Worm (Caenorhabditis elegans): ENCODE measurements around the gene fkh-4.
"Not testable (repeated sequence)": the region's sequence is repeated elsewhere in the genome, so short reads cannot be mapped to it uniquely, and the experiment has no call there.

fkh-4 gene

ce11 chrX:13428755-13429154 lies at the start of gene fkh-4:
TSS of gene fkh-4 (minus strand) at chrX:13428855.
- not testable (repeated sequence) for TF ChIP-seq unc-42, npax-4, elt-4 (tag; optimal IDR thresholded peaks at IDR 0.05)

- TF ChIP-seq ceh-2 (tag; optimal IDR thresholded peaks at IDR 0.05) (no peak), hlh-30 (tag; optimal IDR thresholded peaks at IDR 0.05; ENCODE audit: insufficient read depth) (no peak), ceh-34 (tag; optimal IDR thresholded peaks at IDR 0.05) (no peak), pax-1 (tag; optimal IDR thresholded peaks at IDR 0.05) (no peak), ama-1 (optimal IDR thresholded peaks at IDR 0.05) (no peak), ztf-16 (tag; optimal IDR thresholded peaks at IDR 0.05) (no peak), pros-1 (tag; optimal IDR thresholded peaks at IDR 0.05) (no peak), ceh-6 (GFP tag; optimal IDR thresholded peaks at IDR 0.05) (no peak), che-1 (tag; optimal IDR thresholded peaks at IDR 0.05) (no peak)
Measured at ce11 chrX:13477356-13477755, 48.7 kb upstream of the fkh-4 start, which contains the start of gene efn-3. TSS of gene efn-3 (minus strand) at chrX:13477456.

DNA sequence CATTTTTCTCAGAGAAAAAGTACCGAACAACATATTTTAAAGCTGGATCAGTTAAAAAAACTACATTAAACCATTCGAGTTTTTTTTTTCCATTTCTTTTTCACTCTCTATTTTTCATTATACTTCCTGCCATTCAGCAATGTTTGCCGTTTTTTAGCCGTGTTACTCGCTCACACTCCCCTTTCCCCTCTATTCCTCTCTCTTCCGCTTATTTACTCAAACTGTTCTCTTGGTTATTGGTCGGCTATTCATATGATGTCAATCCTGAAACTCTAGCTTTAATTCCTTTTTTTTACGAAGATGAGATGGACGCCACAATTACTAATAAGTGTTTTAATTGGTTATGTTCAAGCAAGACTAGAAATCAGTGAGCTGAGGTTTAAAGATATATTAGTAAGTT lies 43.2 kb upstream of the fkh-4 start, which contains the start of gene tre-4:
Gene tre-4, plus strand, starts transcription at position 301 of the 400 bp plus-strand sequence.
- no peak for TF ChIP-seq ceh-34 (tag; optimal IDR thresholded peaks at IDR 0.05)
- no peak for TF ChIP-seq npax-4 (tag; optimal IDR thresholded peaks at IDR 0.05)
- no peak for TF ChIP-seq ets-4 (tag; optimal IDR thresholded peaks at IDR 0.05)
- TF ChIP-seq ceh-9 (tag; optimal IDR thresholded peaks at IDR 0.05): no peak
- no peak for TF ChIP-seq hlh-15 (tag; optimal IDR thresholded peaks at IDR 0.05)
- TF ChIP-seq hlh-30 (tag; optimal IDR thresholded peaks at IDR 0.05; ENCODE audit: insufficient read depth): no peak
- TF ChIP-seq ztf-16 (tag; optimal IDR thresholded peaks at IDR 0.05): no peak
- TF ChIP-seq pqm-1 (tag; optimal IDR thresholded peaks at IDR 0.05): no peak
- no peak for TF ChIP-seq C08G9.2 (tag; optimal IDR thresholded peaks at IDR 0.05)
- TF ChIP-seq unc-86 (tag; optimal IDR thresholded peaks at IDR 0.05): no peak
- no peak for TF ChIP-seq unc-42 (tag; optimal IDR thresholded peaks at IDR 0.05)
- no peak for TF ChIP-seq T23F11.4 (GFP tag; optimal IDR thresholded peaks at IDR 0.05)
- no peak for TF ChIP-seq lim-6 (tag; optimal IDR thresholded peaks at IDR 0.05)
- no peak for TF ChIP-seq rnt-1 (tag; optimal IDR thresholded peaks at IDR 0.05)
- no peak for TF ChIP-seq nhr-11 (tag; optimal IDR thresholded peaks at IDR 0.05)
- TF ChIP-seq hlh-13 (GFP tag; optimal IDR thresholded peaks at IDR 0.05): no peak
- no peak for TF ChIP-seq ceh-30 (tag; optimal IDR thresholded peaks at IDR 0.05)
- TF ChIP-seq eyg-1 (tag; optimal IDR thresholded peaks at IDR 0.05): no peak
- no peak for TF ChIP-seq ceh-48 (tag; optimal IDR thresholded peaks at IDR 0.05)
- TF ChIP-seq pha-2 (tag; optimal IDR thresholded peaks at IDR 0.05): no peak

DNA sequence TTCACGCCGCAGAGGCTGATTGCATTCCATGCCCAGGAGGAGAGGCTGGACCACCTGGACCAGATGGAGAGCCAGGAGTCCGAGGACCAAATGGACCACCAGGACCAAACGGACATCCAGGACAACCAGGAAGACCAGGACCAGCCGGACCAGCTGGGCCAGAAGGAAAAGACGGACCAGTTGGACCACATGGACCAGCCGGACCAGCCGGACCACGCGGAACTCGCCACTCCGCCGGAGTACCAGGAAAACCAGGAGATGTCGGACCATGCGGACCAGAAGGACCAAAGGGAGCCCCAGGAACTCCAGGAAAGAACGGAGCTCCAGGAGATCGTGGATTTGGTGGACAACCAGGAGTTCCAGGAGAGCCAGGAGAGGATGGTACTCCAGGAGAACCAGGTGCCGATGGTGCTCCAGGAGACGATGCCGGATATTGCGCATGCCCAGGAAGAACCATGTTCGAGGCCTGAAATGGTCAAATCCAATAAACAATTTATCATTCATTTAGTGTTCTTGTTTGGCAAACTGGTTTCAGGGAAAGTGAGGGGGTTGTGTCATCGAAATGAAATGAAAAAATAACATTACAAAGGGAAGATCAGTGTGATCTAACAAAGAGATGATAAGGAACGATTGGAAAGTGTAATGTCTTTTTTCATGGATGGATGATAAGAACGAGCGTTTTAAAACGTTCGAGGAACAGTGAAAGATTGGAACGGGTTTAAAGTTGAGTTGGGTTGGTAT lies 41.4 kb upstream of the fkh-4 start:
- TF ChIP-seq hlh-6 (tag; optimal IDR thresholded peaks at IDR 0.05): peak; percentile 73
- TF ChIP-seq tbx-2 (tag; optimal IDR thresholded peaks at IDR 0.05): no peak

DNA sequence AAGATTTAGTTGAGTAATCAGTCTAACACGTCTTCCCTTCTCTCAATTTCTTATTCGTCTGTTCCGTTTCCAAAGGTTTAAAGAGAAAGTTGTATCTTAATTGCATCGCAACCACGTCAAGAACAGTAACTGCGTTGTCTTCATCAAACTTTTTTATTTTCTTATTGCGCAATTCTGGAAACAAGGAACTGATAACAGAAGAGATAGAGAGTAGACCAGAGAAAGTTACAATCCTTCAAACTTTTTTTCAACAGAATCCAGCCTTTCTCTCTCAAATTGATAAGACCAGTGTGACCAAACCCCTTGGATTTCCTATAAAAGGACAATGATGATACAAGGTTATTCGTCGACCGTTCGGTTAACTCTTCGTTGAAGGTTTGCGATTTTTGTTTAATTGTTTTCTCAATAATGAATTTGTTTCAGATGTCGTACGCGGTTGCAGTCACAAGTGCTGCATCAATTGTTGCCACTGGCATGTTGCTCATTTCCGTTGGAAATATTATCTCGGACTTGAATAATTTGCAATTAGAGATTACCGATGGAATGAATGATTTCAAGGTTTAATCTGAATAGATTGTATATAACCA lies 40.5 kb upstream of the fkh-4 start, which contains the start of gene col-184:
Gene col-184, plus strand, starts transcription at position 409 of the 587 bp plus-strand sequence.
- TF ChIP-seq unc-42 (tag; optimal IDR thresholded peaks at IDR 0.05) (no peak), gmeb-2 (tag; optimal IDR thresholded peaks at IDR 0.05) (no peak), T23F11.4 (GFP tag; optimal IDR thresholded peaks at IDR 0.05) (no peak), dve-1 (tag; optimal IDR thresholded peaks at IDR 0.05) (no peak), ceh-30 (tag; optimal IDR thresholded peaks at IDR 0.05) (no peak), dmd-4 (tag; optimal IDR thresholded peaks at IDR 0.05; ENCODE audit: borderline replicate concordance) (no peak), sdc-2 (tag; optimal IDR thresholded peaks at IDR 0.05) (no peak), syd-9 (tag; optimal IDR thresholded peaks at IDR 0.05) (no peak), tbx-7 (tag; optimal IDR thresholded peaks at IDR 0.05) (no peak), eyg-1 (tag; optimal IDR thresholded peaks at IDR 0.05) (no peak), fkh-10 (GFP tag; optimal IDR thresholded peaks at IDR 0.05) (no peak), ceh-14 (tag; optimal IDR thresholded peaks at IDR 0.05) (no peak), nhr-11 (tag; optimal IDR thresholded peaks at IDR 0.05) (no peak), pqm-1 (tag; optimal IDR thresholded peaks at IDR 0.05) (no peak), elt-2 (tag; optimal IDR thresholded peaks at IDR 0.05) (no peak)

Measured in whole organism, late embryonic.